Worm (Caenorhabditis elegans) whole organism, early embryonic: ENCODE measurements around the gene gon-4.

Experiments
- B0310.2 ChIP-seq: sonication (generic microtip); optimal IDR thresholded peaks from 2 replicates; lab custom pipeline; 2016; ENCODE audit warnings: mild to moderate bottlenecking, missing genetic modification characterization, missing compliant biosample characterization
- F13C5.2 ChIP-seq: sonication (generic microtip); optimal IDR thresholded peaks from 2 replicates; lab custom pipeline; 2017; ENCODE audit warnings: mild to moderate bottlenecking, missing genetic modification characterization, inconsistent platforms, missing compliant biosample characterization
- aly-1 ChIP-seq: sonication (generic microtip); optimal IDR thresholded peaks from 2 replicates; lab custom pipeline; 2016; ENCODE audit warnings: missing genetic modification characterization, missing compliant biosample characterization
- ama-1 ChIP-seq: fragments of 150-350 bp; optimal IDR thresholded peaks from 2 replicates; lab custom pipeline; 2014
- ceh-13 ChIP-seq: fragments of 200-800 bp; sonication (Bioruptor generic); optimal IDR thresholded peaks from 2 replicates; lab custom pipeline; 2018; ENCODE audit warnings: mild to moderate bottlenecking, missing genetic modification characterization, missing compliant biosample characterization
- ceh-36 ChIP-seq: sonication (generic microtip); optimal IDR thresholded peaks from 2 replicates; lab custom pipeline; 2016; ENCODE audit warnings: missing genetic modification characterization, inconsistent platforms, missing compliant biosample characterization
- ets-7 ChIP-seq: sonication (generic microtip); optimal IDR thresholded peaks from 2 replicates; lab custom pipeline; 2016; ENCODE audit warnings: missing genotype, missing genetic modification characterization, missing compliant biosample characterization
- flt-1 ChIP-seq: fragments of 200-800 bp; sonication (Bioruptor generic); IDR thresholded peaks from 2 replicates; pipeline ENCODE4 v1.3.6; 2022; ENCODE audit warnings: missing genetic modification characterization, missing compliant biosample characterization
- hmbx-1 ChIP-seq: sonication (generic microtip); optimal IDR thresholded peaks from 2 replicates; lab custom pipeline; 2016; ENCODE audit warnings: mild to moderate bottlenecking, missing genetic modification characterization, missing compliant biosample characterization
- hmg-4 ChIP-seq: fragments of 200-800 bp; sonication (Bioruptor generic); optimal IDR thresholded peaks from 2 replicates; lab custom pipeline; 2018; ENCODE audit warnings: mild to moderate bottlenecking, missing genetic modification characterization, missing compliant biosample characterization
- hnd-1 ChIP-seq: sonication (generic microtip); optimal IDR thresholded peaks from 2 replicates; lab custom pipeline; 2016; ENCODE audit warnings: missing genetic modification characterization, missing compliant biosample characterization
- pes-1 ChIP-seq: fragments of 200-800 bp; sonication (Bioruptor generic); IDR thresholded peaks from 2 replicates; pipeline ENCODE4 v1.3.6; 2022; ENCODE audit warnings: missing genetic modification reagents, missing genetic modification characterization, missing compliant biosample characterization
- scrt-1 ChIP-seq: fragments of 200-800 bp; sonication (Bioruptor generic); IDR thresholded peaks from 2 replicates; pipeline ENCODE4 v1.3.6; 2022; ENCODE audit warnings: missing genetic modification characterization, missing compliant biosample characterization
- sea-1 ChIP-seq: fragments of 200-800 bp; sonication (Bioruptor generic); conservative IDR thresholded peaks from 2 replicates; pipeline ENCODE4 v1.3.6; 2022; ENCODE audit warnings: missing genetic modification characterization, missing compliant biosample characterization
- tbx-11 ChIP-seq: fragments of 200-800 bp; sonication (Bioruptor generic); IDR thresholded peaks from 2 replicates; pipeline ENCODE4 v1.3.6; 2022; ENCODE audit warnings: missing genetic modification characterization, missing compliant biosample characterization
- tbx-37 ChIP-seq: fragments of 200-800 bp; sonication (Bioruptor generic); conservative IDR thresholded peaks from 2 replicates; pipeline ENCODE4 v1.3.6; 2022; ENCODE audit warnings: missing genetic modification reagents, missing genetic modification characterization, missing compliant biosample characterization
- tra-4 ChIP-seq: sonication (generic microtip); optimal IDR thresholded peaks from 2 replicates; lab custom pipeline; 2017; ENCODE audit warnings: missing genetic modification characterization, missing compliant biosample characterization

gon-4 gene

DNA sequence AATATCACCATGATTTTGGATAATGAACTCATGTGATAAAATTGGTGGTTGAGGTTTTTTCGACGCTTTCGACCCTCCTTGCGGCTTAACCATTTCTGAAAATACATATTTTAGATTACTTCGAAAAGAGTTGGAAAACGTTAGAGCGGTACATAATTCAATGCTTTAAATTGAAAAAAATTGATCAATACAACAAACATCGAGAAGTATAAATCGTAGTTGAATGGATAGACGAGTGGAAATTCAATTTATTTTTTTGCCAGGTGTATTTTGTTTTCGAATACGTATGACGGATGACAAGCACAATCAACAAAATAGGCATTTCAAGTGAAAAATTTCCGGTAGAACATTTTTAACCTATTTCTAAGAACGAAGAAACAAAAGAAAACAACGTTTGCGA, 23.6 kb downstream of the gon-4 start, which contains the start of gene tram-1:
tram-1 (minus strand) TSS at position 101 of the 400 bp plus-strand sequence.
- TF ChIP-seq B0310.2 (no peak), hnd-1 (tag; lab: Kevin White, UChicago) (no peak), ama-1 (lab: Kevin White, UChicago) (no peak), sea-1 (no peak), hmg-4 (GFP tag; lab: Kevin White, UChicago) (no peak), ceh-36 (tag; lab: Kevin White, UChicago) (no peak), tra-4 (tag; lab: Kevin White, UChicago) (no peak), pes-1 (GFP tag; lab: Robert Waterston, UW) (no peak), tbx-11 (GFP tag; lab: Robert Waterston, UW) (no peak), aly-1 (tag; lab: Kevin White, UChicago) (no peak), F13C5.2 (tag; lab: Kevin White, UChicago) (no peak), hmbx-1 (tag; lab: Kevin White, UChicago) (no peak), tbx-37 (GFP tag; lab: Robert Waterston, UW) (no peak), ets-7 (tag; lab: Kevin White, UChicago) (no peak), ceh-13 (GFP tag; lab: Kevin White, UChicago) (no peak), scrt-1 (GFP tag; lab: Robert Waterston, UW) (no peak), flt-1 (GFP tag; lab: Robert Waterston, UW) (no peak)

DNA sequence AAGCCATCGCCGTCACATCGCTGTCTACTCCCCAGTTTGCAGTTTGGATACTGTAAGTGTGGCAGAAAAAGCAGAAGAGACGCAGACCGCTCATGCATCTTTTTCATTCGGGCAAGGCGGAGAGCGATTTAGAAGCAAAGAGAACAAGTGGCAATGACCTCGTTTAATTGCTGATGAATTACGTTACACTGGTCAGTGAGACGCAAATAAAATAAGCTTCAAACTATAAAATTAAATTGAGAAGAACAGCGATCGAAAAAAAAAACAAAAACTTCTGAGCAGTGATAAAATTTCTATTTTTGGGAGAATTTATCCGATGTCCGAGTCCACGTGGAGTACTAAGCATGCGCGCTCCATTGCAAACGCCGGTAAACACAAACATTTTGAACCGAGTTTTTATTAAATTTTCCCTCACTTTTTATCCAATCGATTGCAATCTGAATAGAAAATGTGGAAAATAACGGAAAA, 24.5 kb downstream of the gon-4 start, which contains the start of gene C24F3.2:
C24F3.2 (plus strand) TSS at position 418 of the 468 bp plus-strand sequence.
- TF ChIP-seq F13C5.2 (tag; lab: Kevin White, UChicago) (no peak), aly-1 (tag; lab: Kevin White, UChicago) (no peak), flt-1 (GFP tag; lab: Robert Waterston, UW) (no peak), B0310.2 (no peak), ets-7 (tag; lab: Kevin White, UChicago) (no peak), hmg-4 (GFP tag; lab: Kevin White, UChicago) (no peak), hmbx-1 (tag; lab: Kevin White, UChicago) (no peak), ceh-13 (GFP tag; lab: Kevin White, UChicago) (no peak), ama-1 (lab: Kevin White, UChicago) (no peak), hnd-1 (tag; lab: Kevin White, UChicago) (no peak), ceh-36 (tag; lab: Kevin White, UChicago) (no peak), tra-4 (tag; lab: Kevin White, UChicago) (no peak), scrt-1 (GFP tag; lab: Robert Waterston, UW) (no peak), sea-1 (no peak)

DNA sequence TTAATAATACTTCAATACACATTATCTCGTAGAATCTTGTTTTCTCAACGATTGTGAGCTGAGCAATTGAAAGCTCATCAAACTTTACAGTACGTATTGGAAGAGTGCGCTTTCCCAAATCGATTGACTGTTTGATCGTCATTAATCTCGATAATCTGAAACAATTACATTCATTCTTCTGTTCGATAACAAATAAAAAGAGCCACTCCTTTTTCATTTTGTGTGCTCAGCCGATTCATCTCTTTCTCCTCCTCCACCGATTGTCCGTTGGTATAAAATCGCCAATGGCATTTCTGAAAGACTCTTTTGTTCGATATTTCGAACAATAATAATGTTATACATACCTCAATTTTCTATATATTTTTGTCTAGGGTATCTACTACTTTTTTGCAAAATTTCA, 26.1 kb downstream of the gon-4 start, which contains the start of gene nas-12:
nas-12 (plus strand) TSS at position 301 of the 400 bp plus-strand sequence.
- TF ChIP-seq pes-1 (GFP tag; lab: Robert Waterston, UW) (no peak), aly-1 (tag; lab: Kevin White, UChicago) (no peak), scrt-1 (GFP tag; lab: Robert Waterston, UW) (no peak), tbx-11 (GFP tag; lab: Robert Waterston, UW) (no peak), tbx-37 (GFP tag; lab: Robert Waterston, UW) (no peak), ama-1 (lab: Kevin White, UChicago) (no peak), B0310.2 (no peak), hnd-1 (tag; lab: Kevin White, UChicago) (no peak), tra-4 (tag; lab: Kevin White, UChicago) (no peak), sea-1 (no peak)

DNA sequence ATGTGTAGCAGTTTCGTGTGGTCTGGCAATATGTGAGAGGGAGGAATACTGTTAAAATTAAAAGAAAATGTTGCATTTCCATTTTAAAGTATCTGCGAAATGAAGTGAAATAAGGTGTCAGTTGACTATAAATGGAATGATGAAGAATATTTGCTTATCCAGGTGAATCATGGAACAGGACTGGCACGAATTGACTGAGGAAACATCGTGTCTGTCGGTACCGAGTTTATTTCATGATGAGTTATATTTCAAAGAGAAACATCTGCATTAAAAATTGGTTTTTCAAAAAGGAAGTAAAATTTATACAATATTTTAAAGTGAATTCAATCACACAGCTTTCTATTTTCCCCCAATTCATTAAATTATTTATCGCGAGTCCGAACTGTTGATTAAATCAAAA, 29.9 kb downstream of the gon-4 start, which contains the start of gene F01G10.6:
F01G10.6 (minus strand) TSS at position 101 of the 400 bp plus-strand sequence.
- TF ChIP-seq ceh-13 (GFP tag; lab: Kevin White, UChicago) (no peak), aly-1 (tag; lab: Kevin White, UChicago) (no peak)

DNA sequence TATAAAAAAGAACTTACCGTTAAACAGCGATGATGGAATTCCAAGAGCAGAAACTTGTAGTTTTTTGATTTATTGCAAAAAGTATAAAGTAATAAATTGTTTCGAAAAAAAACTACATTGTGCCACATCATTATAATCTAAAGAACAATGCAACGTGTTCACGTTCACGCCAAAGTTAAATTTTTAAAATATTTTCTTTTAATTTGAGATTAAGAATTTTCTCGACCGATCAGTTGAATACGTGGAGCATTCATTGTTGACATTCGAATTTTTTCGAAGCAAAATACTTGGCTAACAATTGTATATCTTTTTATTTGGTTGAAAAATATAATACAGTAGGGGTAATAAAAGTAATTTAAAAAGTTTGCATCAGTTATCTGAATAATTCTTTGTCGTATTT, 33.4 kb downstream of the gon-4 start, which contains the start of gene F01G10.5:
F01G10.5 (minus strand) TSS at position 101 of the 400 bp plus-strand sequence.
- TF ChIP-seq ceh-13 (GFP tag; lab: Kevin White, UChicago) (no peak), pes-1 (GFP tag; lab: Robert Waterston, UW) (no peak), B0310.2 (no peak)

DNA sequence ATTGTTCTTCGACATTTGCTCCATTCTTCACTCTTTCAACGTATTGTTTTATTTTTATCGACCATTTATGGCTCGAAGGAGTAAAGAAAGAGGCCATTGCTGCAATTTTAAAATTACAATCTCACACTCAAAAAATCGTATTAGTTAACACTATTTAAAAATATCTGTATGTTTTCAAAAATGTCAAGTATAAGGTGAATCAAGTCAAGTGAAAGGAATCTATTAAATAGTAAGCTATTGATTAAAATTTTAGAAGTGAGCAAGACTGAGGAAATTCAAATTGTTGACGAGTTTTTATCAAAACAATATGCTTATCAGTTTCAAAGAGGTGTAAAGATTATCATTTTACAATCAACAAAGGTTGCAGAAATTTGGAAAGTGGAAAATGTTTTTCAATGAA, 34.8 kb downstream of the gon-4 start, which contains the start of gene F01G10.4:
F01G10.4 (minus strand) TSS at position 101 of the 400 bp plus-strand sequence.
- TF ChIP-seq ceh-36 (tag; lab: Kevin White, UChicago) (no peak), ceh-13 (GFP tag; lab: Kevin White, UChicago) (no peak), ets-7 (tag; lab: Kevin White, UChicago) (no peak), tra-4 (tag; lab: Kevin White, UChicago) (no peak), F13C5.2 (tag; lab: Kevin White, UChicago) (no peak), hnd-1 (tag; lab: Kevin White, UChicago) (no peak), flt-1 (GFP tag; lab: Robert Waterston, UW) (no peak), hmg-4 (GFP tag; lab: Kevin White, UChicago) (no peak), scrt-1 (GFP tag; lab: Robert Waterston, UW) (no peak), tbx-11 (GFP tag; lab: Robert Waterston, UW) (no peak), aly-1 (tag; lab: Kevin White, UChicago) (no peak)

DNA sequence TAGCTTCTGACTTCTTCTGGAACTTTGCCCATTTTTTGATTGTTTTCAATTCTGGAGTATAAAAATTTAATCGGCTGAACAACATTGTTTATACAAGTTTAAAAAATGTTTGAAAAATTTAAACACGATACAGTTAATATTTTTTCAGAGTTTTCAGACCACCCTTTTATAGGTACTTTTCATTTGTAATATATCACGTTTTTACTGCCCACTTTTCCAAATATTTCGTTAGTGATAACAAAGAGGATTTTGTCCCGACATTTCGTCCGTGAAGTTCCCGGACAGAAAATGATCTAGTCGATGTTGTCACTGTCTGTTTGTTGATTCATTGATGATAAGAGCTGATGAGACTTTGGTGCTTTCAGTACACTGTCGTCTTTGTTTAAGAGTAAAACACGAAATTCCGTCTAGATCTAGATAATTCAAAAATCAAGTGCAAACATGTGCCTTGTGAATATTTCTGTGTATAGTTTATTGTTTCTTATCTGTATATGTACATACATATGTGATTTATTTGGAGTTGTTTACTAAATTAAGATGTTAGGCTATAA, 37.7 kb downstream of the gon-4 start, which contains the start of gene ech-9:
ech-9 (minus strand) TSS at position 51 of the 551 bp plus-strand sequence.
- TF ChIP-seq ets-7 (tag; lab: Kevin White, UChicago): no peak
- no peak for TF ChIP-seq F13C5.2 (tag; lab: Kevin White, UChicago)
- no peak for TF ChIP-seq ceh-36 (tag; lab: Kevin White, UChicago)
- no peak for TF ChIP-seq tbx-11 (GFP tag; lab: Robert Waterston, UW)
- TF ChIP-seq hnd-1 (tag; lab: Kevin White, UChicago): no peak
- no peak for TF ChIP-seq hmbx-1 (tag; lab: Kevin White, UChicago)
- TF ChIP-seq scrt-1 (GFP tag; lab: Robert Waterston, UW): no peak
- TF ChIP-seq B0310.2: no peak
- TF ChIP-seq pes-1 (GFP tag; lab: Robert Waterston, UW): no peak
- no peak for TF ChIP-seq tra-4 (tag; lab: Kevin White, UChicago)
- no peak for TF ChIP-seq aly-1 (tag; lab: Kevin White, UChicago)
- TF ChIP-seq tbx-37 (GFP tag; lab: Robert Waterston, UW): no peak
- TF ChIP-seq flt-1 (GFP tag; lab: Robert Waterston, UW): no peak
- TF ChIP-seq ceh-13 (GFP tag; lab: Kevin White, UChicago): no peak
- no peak for TF ChIP-seq sea-1
- no peak for TF ChIP-seq ama-1 (lab: Kevin White, UChicago)
- no peak for TF ChIP-seq hmg-4 (GFP tag; lab: Kevin White, UChicago)
